Worm (Caenorhabditis elegans) whole organism, L4 larva: ENCODE measurements around the gene Y57G11C.1147.
A peak's percentile ranks its signal among the peaks of the same experiment; 100 is the strongest.

Experiments
- F10B5.3 ChIP-seq: sonication (generic microtip); optimal IDR thresholded peaks from 2 replicates; lab custom pipeline; 2016; ENCODE audit warnings: mild to moderate bottlenecking, missing genetic modification characterization, missing compliant biosample characterization
- F44E2.7 ChIP-seq: fragments of 200-800 bp; sonication (Bioruptor generic); IDR thresholded peaks from 2 replicates; pipeline ENCODE4 v2.1.2; 2022; ENCODE audit warnings: missing genetic modification characterization, missing compliant biosample characterization
- F49E8.2 ChIP-seq: sonication (generic microtip); optimal IDR thresholded peaks from 2 replicates; lab custom pipeline; 2016; ENCODE audit warnings: missing compliant biosample characterization, mild to moderate bottlenecking, missing genetic modification characterization, borderline replicate concordance
- R02D3.7 ChIP-seq: fragments of 150-350 bp; sonication (generic microtip); optimal IDR thresholded peaks from 3 replicates; lab custom pipeline; 2014; ENCODE audit warnings: missing biosample characterization, missing genetic modification characterization
- T20F7.1 ChIP-seq: fragments of 200-800 bp; sonication (Bioruptor generic); optimal IDR thresholded peaks from 2 replicates; lab custom pipeline; 2018; ENCODE audit warnings: mild to moderate bottlenecking, missing genetic modification characterization, missing compliant biosample characterization
- T26A8.4 ChIP-seq: fragments of 200-800 bp; sonication (Bioruptor generic); IDR thresholded peaks from 2 replicates; pipeline ENCODE4 v1.3.6; 2022; ENCODE audit warnings: missing genetic modification characterization, missing compliant biosample characterization
- Y5F2A.4 ChIP-seq: fragments of 200-800 bp; sonication (Bioruptor generic); optimal IDR thresholded peaks from 2 replicates; lab custom pipeline; 2018; ENCODE audit warnings: mild to moderate bottlenecking, missing genetic modification characterization, missing compliant biosample characterization
- ZK337.2 ChIP-seq: fragments of 200-800 bp; sonication (Bioruptor generic); IDR thresholded peaks from 2 replicates; pipeline ENCODE4 v1.3.6; 2022; ENCODE audit warnings: missing genetic modification reagents, missing genetic modification characterization, missing compliant biosample characterization
- aha-1 ChIP-seq: fragments of 150-350 bp; peaks from one replicate; lab custom pipeline; 2014; ENCODE audit warnings: missing biosample characterization, missing genetic modification characterization
- aly-2 ChIP-seq: sonication (generic microtip); optimal IDR thresholded peaks from 2 replicates; lab custom pipeline; 2018; ENCODE audit warnings: missing biosample characterization, missing genetic modification characterization
- attf-4 ChIP-seq: sonication (generic microtip); optimal IDR thresholded peaks from 3 replicates; lab custom pipeline; 2017; ENCODE audit warnings: missing biosample characterization, missing genetic modification characterization
- ceh-20 ChIP-seq: fragments of 200-800 bp; sonication (Bioruptor generic); IDR thresholded peaks from 2 replicates; pipeline ENCODE4 v1.3.6; 2022; ENCODE audit warnings: missing genetic modification reagents, missing genetic modification characterization, missing compliant biosample characterization
- ceh-28 ChIP-seq: fragments of 150-350 bp; optimal IDR thresholded peaks from 2 replicates; lab custom pipeline; 2014; ENCODE audit warnings: missing biosample characterization, missing genetic modification reagents, missing genetic modification characterization
- ceh-32 ChIP-seq: sonication (generic microtip); optimal IDR thresholded peaks from 2 replicates; lab custom pipeline; 2016; ENCODE audit warnings: mild to moderate bottlenecking, missing genetic modification characterization, missing compliant biosample characterization; ENCODE audit not compliant: poor library complexity
- ceh-44 ChIP-seq: fragments of 200-800 bp; sonication (Bioruptor generic); IDR thresholded peaks from 2 replicates; pipeline ENCODE4 v1.3.6; 2022; ENCODE audit warnings: missing genetic modification reagents, missing genetic modification characterization, missing compliant biosample characterization
- ctbp-1 ChIP-seq: fragments of 200-800 bp; sonication (Bioruptor generic); IDR thresholded peaks from 2 replicates; pipeline ENCODE4 v1.3.6; 2022; ENCODE audit warnings: missing genetic modification reagents, missing genetic modification characterization, missing compliant biosample characterization
- dmd-6 ChIP-seq: fragments of 200-800 bp; sonication (Bioruptor generic); IDR thresholded peaks from 2 replicates; pipeline ENCODE4 v1.3.6; 2022; ENCODE audit warnings: missing genetic modification reagents, missing genetic modification characterization, missing compliant biosample characterization
- dmd-9 ChIP-seq: fragments of 200-800 bp; sonication (Bioruptor generic); IDR thresholded peaks from 2 replicates; pipeline ENCODE4 v1.3.6; 2022; ENCODE audit warnings: missing genetic modification reagents, missing genetic modification characterization, missing compliant biosample characterization
- dpl-1 ChIP-seq: fragments of 150-350 bp; optimal IDR thresholded peaks from 2 replicates; lab custom pipeline; 2014; ENCODE audit warnings: missing biosample characterization, missing genetic modification reagents, missing genetic modification characterization
- duxl-1 ChIP-seq: sonication (generic microtip); optimal IDR thresholded peaks from 2 replicates; lab custom pipeline; 2016; ENCODE audit warnings: mild to moderate bottlenecking, missing genetic modification characterization, moderate library complexity, missing compliant biosample characterization; ENCODE audit not compliant: poor library complexity
- egl-27 ChIP-seq: sonication (generic microtip); optimal IDR thresholded peaks from 3 replicates; lab custom pipeline; 2017; ENCODE audit warnings: missing biosample characterization, missing genetic modification reagents, missing genetic modification characterization
- egl-43 ChIP-seq: fragments of 200-800 bp; sonication (Bioruptor generic); IDR thresholded peaks from 2 replicates; pipeline ENCODE4 v1.3.6; 2022; ENCODE audit warnings: missing genetic modification reagents, missing genetic modification characterization, missing compliant biosample characterization
- fkh-10 ChIP-seq: fragments of 150-350 bp; optimal IDR thresholded peaks from 2 replicates; lab custom pipeline; 2014; ENCODE audit warnings: missing biosample characterization, missing genetic modification reagents, missing genetic modification characterization
- fos-1 ChIP-seq: fragments of 150-350 bp; optimal IDR thresholded peaks from 2 replicates; lab custom pipeline; 2014; ENCODE audit warnings: missing biosample characterization, missing genetic modification characterization
- hif-1 ChIP-seq, 2 experiments: sonication (generic microtip); optimal IDR thresholded peaks; 2 replicates each; lab custom pipeline; 2016 to 2017; ENCODE audit warnings: missing compliant biosample characterization in 2 of 2, missing genetic modification characterization in 2 of 2, missing genetic modification reagents in 2 of 2, missing genotype in 2 of 2, mild to moderate bottlenecking in 1 of 2
- hlh-11 ChIP-seq: fragments of 200-800 bp; sonication (Bioruptor generic); optimal IDR thresholded peaks from 2 replicates; lab custom pipeline; 2018; ENCODE audit warnings: mild to moderate bottlenecking, missing genetic modification characterization, missing compliant biosample characterization
- hlh-30 ChIP-seq: sonication (generic microtip); optimal IDR thresholded peaks from 2 replicates; lab custom pipeline; 2017; ENCODE audit warnings: antibody characterized with exemption, mild to moderate bottlenecking, missing genetic modification characterization, missing compliant biosample characterization; ENCODE audit not compliant: insufficient read depth
- jun-1 ChIP-seq: fragments of 150-350 bp; optimal IDR thresholded peaks from 2 replicates; lab custom pipeline; 2014; ENCODE audit warnings: missing biosample characterization, missing genetic modification reagents, missing genetic modification characterization
- lim-7 ChIP-seq: fragments of 200-800 bp; sonication (Bioruptor generic); IDR thresholded peaks from 2 replicates; pipeline ENCODE4 v1.3.6; 2022; ENCODE audit warnings: missing genetic modification characterization, missing compliant biosample characterization
- lin-1 ChIP-seq: fragments of 200-800 bp; sonication (Bioruptor generic); IDR thresholded peaks from 2 replicates; pipeline ENCODE4 v1.3.6; 2022; ENCODE audit warnings: missing genetic modification reagents, missing genetic modification characterization, missing compliant biosample characterization
- lin-15B ChIP-seq: fragments of 150-350 bp; sonication (generic microtip); optimal IDR thresholded peaks from 3 replicates; lab custom pipeline; 2014; ENCODE audit warnings: missing biosample characterization, missing genetic modification characterization
- lin-29 ChIP-seq: fragments of 200-800 bp; sonication (Bioruptor generic); IDR thresholded peaks from 2 replicates; pipeline ENCODE4 v1.3.6; 2022; ENCODE audit warnings: missing genetic modification reagents, missing genetic modification characterization, missing compliant biosample characterization
- lir-3 ChIP-seq: sonication (generic microtip); optimal IDR thresholded peaks from 2 replicates; lab custom pipeline; 2016; ENCODE audit warnings: mild to moderate bottlenecking, missing genetic modification characterization, missing compliant biosample characterization
- lsy-2 ChIP-seq, 2 experiments: fragments of 150-350 bp in 1 of 2; sonication (generic microtip) in 1 of 2; optimal IDR thresholded peaks; 2 replicates each; lab custom pipeline; 2014 to 2017; ENCODE audit warnings: missing biosample characterization in 2 of 2, missing genetic modification characterization in 2 of 2
- madf-5 ChIP-seq, 2 experiments: fragments of 200-800 bp; sonication (Bioruptor generic); IDR thresholded peaks; 2 replicates each; pipeline ENCODE4 v1.3.6; 2022; ENCODE audit warnings: missing compliant biosample characterization in 2 of 2, missing genetic modification characterization in 2 of 2
- mdl-1 ChIP-seq, 2 experiments: fragments of 150-350 bp in 1 of 2; sonication (generic microtip) in 1 of 2; optimal IDR thresholded peaks; 2 replicates each; lab custom pipeline; 2014 to 2017; ENCODE audit warnings: missing biosample characterization in 2 of 2, missing genetic modification characterization in 2 of 2
- mdt-29 ChIP-seq: fragments of 200-800 bp; sonication (Bioruptor generic); IDR thresholded peaks from 2 replicates; pipeline ENCODE4 v1.3.6; 2022; ENCODE audit warnings: missing genetic modification reagents, missing genetic modification characterization, missing compliant biosample characterization
- nhr-11 ChIP-seq: fragments of 150-350 bp; optimal IDR thresholded peaks from 2 replicates; lab custom pipeline; 2014; ENCODE audit warnings: missing biosample characterization, missing genetic modification characterization
- nhr-42 ChIP-seq: fragments of 200-800 bp; sonication (Bioruptor generic); IDR thresholded peaks from 2 replicates; pipeline ENCODE4 v1.3.6; 2022; ENCODE audit warnings: missing genetic modification characterization, missing compliant biosample characterization
- nhr-76 ChIP-seq: fragments of 150-350 bp; optimal IDR thresholded peaks from 2 replicates; lab custom pipeline; 2014; ENCODE audit warnings: missing biosample characterization, missing genetic modification characterization
- pha-4 ChIP-seq, 2 experiments: fragments of 150-350 bp in 1 of 2; fragments of 200-800 bp in 1 of 2; sonication (Bioruptor generic) in 1 of 2; IDR thresholded peaks in 1 of 2; optimal IDR thresholded peaks in 1 of 2; 2 replicates each; pipeline versions ENCODE4 v1.3.6 to Lab custom; 2014 to 2022; ENCODE audit warnings: missing genetic modification characterization in 2 of 2, missing genetic modification reagents in 2 of 2, missing biosample characterization in 1 of 2, missing compliant biosample characterization in 1 of 2
- pqm-1 ChIP-seq: sonication (generic microtip); optimal IDR thresholded peaks from 2 replicates; lab custom pipeline; 2017; ENCODE audit warnings: missing biosample characterization, missing genetic modification characterization
- snpc-1.2 ChIP-seq: fragments of 200-800 bp; sonication (Bioruptor generic); IDR thresholded peaks from 2 replicates; pipeline ENCODE4 v1.3.6; 2022; ENCODE audit warnings: missing genetic modification reagents, missing genetic modification characterization, missing compliant biosample characterization
- spr-1 ChIP-seq: sonication (generic microtip); optimal IDR thresholded peaks from 2 replicates; lab custom pipeline; 2016; ENCODE audit warnings: mild to moderate bottlenecking, missing genetic modification characterization, missing compliant biosample characterization
- unc-130 ChIP-seq: sonication (generic microtip); optimal IDR thresholded peaks from 2 replicates; lab custom pipeline; 2016; ENCODE audit warnings: missing genetic modification reagents, missing genetic modification characterization, missing compliant biosample characterization
- zag-1 ChIP-seq: fragments of 150-350 bp; optimal IDR thresholded peaks from 2 replicates; lab custom pipeline; 2014; ENCODE audit warnings: missing biosample characterization, missing genetic modification characterization
- zfp-2 ChIP-seq: sonication (generic microtip); optimal IDR thresholded peaks from 2 replicates; lab custom pipeline; 2016; ENCODE audit warnings: mild to moderate bottlenecking, missing genetic modification characterization, missing compliant biosample characterization
- zip-2 ChIP-seq: fragments of 150-350 bp; optimal IDR thresholded peaks from 2 replicates; lab custom pipeline; 2014; ENCODE audit warnings: missing biosample characterization, missing genetic modification characterization
- ztf-11 ChIP-seq: fragments of 150-350 bp; optimal IDR thresholded peaks from 2 replicates; lab custom pipeline; 2014; ENCODE audit warnings: missing biosample characterization, missing genetic modification characterization
- ztf-7 ChIP-seq: fragments of 150-350 bp; optimal IDR thresholded peaks from 2 replicates; lab custom pipeline; 2014; ENCODE audit warnings: missing biosample characterization, missing genetic modification characterization

Y57G11C.1147 gene

DNA sequence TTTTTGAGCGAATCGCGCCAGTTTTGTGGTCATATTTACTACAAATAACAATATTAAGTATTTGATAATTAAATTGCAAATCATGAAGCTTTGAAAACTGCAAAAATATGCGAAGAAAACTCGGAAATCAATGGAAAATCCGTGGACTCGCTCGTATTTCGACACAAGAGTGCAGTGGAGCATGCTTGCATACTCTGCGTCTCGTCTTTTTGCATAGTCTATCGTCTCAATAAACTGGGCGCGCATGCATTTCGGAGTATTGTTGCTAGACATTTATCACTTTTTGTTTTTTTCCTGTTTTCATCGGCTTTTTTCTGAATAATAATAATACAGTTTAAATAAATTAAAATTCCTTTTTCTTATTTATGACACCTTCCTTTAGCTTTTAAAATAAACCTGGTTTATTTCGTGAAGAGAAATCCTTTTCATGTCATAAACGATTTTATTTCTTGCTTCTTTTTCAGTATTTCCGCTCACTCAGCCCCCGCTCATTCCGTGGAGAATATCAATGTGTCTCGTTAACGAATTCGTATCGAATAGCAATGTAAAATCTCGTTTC lies 29.5 kb downstream of the Y57G11C.1147 start, which contains the start of the genes mrps-7 and Y57G11C.3 (continued):
- TF ChIP-seq nhr-42 (GFP tag; lab: Robert Waterston, UW) (0 out of 2 replicates have a peak, but pooled peaks have one; percentile 44), aha-1 (tag; lab: Kevin White, UChicago) (peak; percentile 96), egl-43 (0 out of 2 replicates have a peak, but pooled peaks have one; percentile 41), mdl-1 (tag; optimal IDR thresholded peaks at IDR 0.05; lab: Kevin White, UChicago) (peak; percentile 33 to 75), lin-15B (tag; lab: Kevin White, UChicago) (peak; percentile 77), ceh-28 (no peak), Y5F2A.4 (GFP tag; lab: Kevin White, UChicago) (no peak), R02D3.7 (tag; lab: Kevin White, UChicago) (peak; percentile 93), dmd-6 (GFP tag; lab: Robert Waterston, UW) (peak; percentile 77), spr-1 (tag; lab: Kevin White, UChicago) (peak; percentile 67), ceh-44 (no peak), F10B5.3 (tag; lab: Kevin White, UChicago) (peak; percentile 26), zip-2 (tag; lab: Kevin White, UChicago) (no peak), egl-27 (tag; lab: Kevin White, UChicago) (no peak), ztf-11 (tag; lab: Kevin White, UChicago) (no peak), F49E8.2 (tag; lab: Kevin White, UChicago) (no peak), ZK337.2 (no peak), dpl-1 (GFP tag; lab: Kevin White, UChicago) (peak; percentile 82), jun-1 (tag; lab: Kevin White, UChicago) (peak; percentile 71), fos-1 (tag; lab: Kevin White, UChicago) (no peak), lsy-2 (tag; optimal IDR thresholded peaks at IDR 0.05; lab: Kevin White, UChicago) (peak; percentile 67 to 95), lir-3 (tag; lab: Kevin White, UChicago) (no peak), F44E2.7 (no peak), ceh-20 (GFP tag; lab: Robert Waterston, UW) (no peak), ceh-32 (tag; lab: Kevin White, UChicago) (no peak), attf-4 (tag; lab: Kevin White, UChicago) (no peak), dmd-9 (GFP tag; lab: Robert Waterston, UW) (no peak), fkh-10 (GFP tag; lab: Kevin White, UChicago) (peak; percentile 82), duxl-1 (tag; lab: Kevin White, UChicago) (peak; percentile 85), zag-1 (tag; lab: Kevin White, UChicago) (no peak), ctbp-1 (0 out of 2 replicates have a peak, but pooled peaks have one; percentile 52), pqm-1 (tag; lab: Kevin White, UChicago) (peak; percentile 38), lin-29 (no peak), hlh-11 (peak; percentile 76), nhr-11 (tag; lab: Kevin White, UChicago) (peak; percentile 84), lin-1 (GFP tag; lab: Robert Waterston, UW) (0 out of 2 replicates have a peak, but pooled peaks have one; percentile 14), snpc-1.2 (GFP tag; lab: Robert Waterston, UW) (peak; percentile 87), madf-5 (GFP tag; IDR thresholded peaks at IDR 0.05; lab: Robert Waterston, UW) (no peak), unc-130 (GFP tag; lab: Kevin White, UChicago) (peak; percentile 27), ztf-7 (tag; lab: Kevin White, UChicago) (peak; percentile 54), T20F7.1 (GFP tag; lab: Kevin White, UChicago) (peak; percentile 100), T26A8.4 (GFP tag; lab: Robert Waterston, UW) (peak; percentile 76), aly-2 (tag; lab: Kevin White, UChicago) (no peak), hlh-30 (peak; percentile 90), nhr-76 (tag; lab: Kevin White, UChicago) (no peak), mdt-29 (GFP tag; lab: Robert Waterston, UW) (no peak), lim-7 (GFP tag; lab: Robert Waterston, UW) (no peak), pha-4 (GFP tag; IDR thresholded peaks at IDR 0.05; lab: Robert Waterston, UW) (peak; percentile 28; the same call in 1 of the 2 replicates), pha-4 (tag; optimal IDR thresholded peaks at IDR 0.05; lab: Kevin White, UChicago) (peak; percentile 91), zfp-2 (tag; lab: Kevin White, UChicago) (peak; percentile 45), hif-1 (tag; optimal IDR thresholded peaks at IDR 0.05; lab: Kevin White, UChicago) (peak in 1 of 2 experiments; percentile 73)
